Worm (Caenorhabditis elegans): ENCODE data around the gene let-756.
A peak's percentile ranks its signal among the peaks of the same experiment; 100 is the strongest.

Gene let-756

ce11 chrIII:6418254-6418653 is 11.3 kb downstream of the let-756 start:
- no peak for TF ChIP-seq hmg-1.1 (GFP tag; IDR thresholded peaks at IDR 0.05)
- no peak for TF ChIP-seq jun-1 (tag; optimal IDR thresholded peaks at IDR 0.05)
- no peak for TF ChIP-seq rbr-2 (tag; optimal IDR thresholded peaks at IDR 0.05)
- no peak for TF ChIP-seq F10B5.3 (tag; optimal IDR thresholded peaks at IDR 0.05)
- TF ChIP-seq mxl-3 (GFP tag; optimal IDR thresholded peaks at IDR 0.05): peak; percentile 6
- peak; percentile 40 for TF ChIP-seq aha-1 (tag)
- TF ChIP-seq lir-3 (tag; optimal IDR thresholded peaks at IDR 0.05): no peak
- TF ChIP-seq nhr-10 (tag; optimal IDR thresholded peaks at IDR 0.05): no peak

ce11 chrIII:6419409-6419944 is 12.5 kb downstream of the let-756 start, which contains the start of gene atgl-1:
Gene atgl-1 (minus strand): TSS chrIII:6419459.
- TF ChIP-seq ceh-32 (tag; optimal IDR thresholded peaks at IDR 0.05; ENCODE audit: poor library complexity): no peak
- no peak for TF ChIP-seq daf-16 (GFP tag; optimal IDR thresholded peaks at IDR 0.05)
- peak; percentile 15 for TF ChIP-seq daf-16 (tag; optimal IDR thresholded peaks at IDR 0.05)
- peak; percentile 8 for TF ChIP-seq nhr-48 (tag; optimal IDR thresholded peaks at IDR 0.05)
- peak; percentile 52 for TF ChIP-seq hlh-11 (tag; optimal IDR thresholded peaks at IDR 0.05)
- peak; percentile 32; the same call in 1 of the 2 replicates for TF ChIP-seq dmd-6 (GFP tag; IDR thresholded peaks at IDR 0.05)
- TF ChIP-seq mdl-1 (tag; optimal IDR thresholded peaks at IDR 0.05): peak in 1 of 2 experiments; percentile 38
- TF ChIP-seq nhr-28 (tag; optimal IDR thresholded peaks at IDR 0.05): peak; percentile 69
- no peak for TF ChIP-seq unc-62 (GFP tag; optimal IDR thresholded peaks at IDR 0.05 in 1 of 2)
- no peak for TF ChIP-seq unc-62 (tag; optimal IDR thresholded peaks at IDR 0.05)
- peak; percentile 1 for TF ChIP-seq dve-1 (tag; optimal IDR thresholded peaks at IDR 0.05; ENCODE audit: insufficient read depth)
- no peak for TF ChIP-seq ztf-11 (tag; optimal IDR thresholded peaks at IDR 0.05)
- TF ChIP-seq mxl-3 (GFP tag; optimal IDR thresholded peaks at IDR 0.05): peak; percentile 35
- TF ChIP-seq hlh-30 (tag; optimal IDR thresholded peaks at IDR 0.05; ENCODE audit: insufficient read depth): peak; percentile 43

- TF ChIP-seq dmd-6 (GFP tag; IDR thresholded peaks at IDR 0.05) (peak; percentile 59), unc-62 (GFP tag; optimal IDR thresholded peaks at IDR 0.05 in 1 of 2) (peak in 1 of 2 experiments; percentile 31), unc-62 (tag; optimal IDR thresholded peaks at IDR 0.05) (no peak), duxl-1 (tag; optimal IDR thresholded peaks at IDR 0.05; ENCODE audit: poor library complexity) (no peak), sdz-12 (GFP tag; optimal IDR thresholded peaks at IDR 0.05) (no peak), F37D6.2 (tag; optimal IDR thresholded peaks at IDR 0.05) (no peak), ceh-20 (GFP tag; IDR thresholded peaks at IDR 0.05) (0 out of 2 replicates have a peak, but pooled peaks have one; percentile 22), mdt-29 (GFP tag; IDR thresholded peaks at IDR 0.05) (0 out of 2 replicates have a peak, but pooled peaks have one; percentile 11), aha-1 (tag) (no peak), nhr-28 (tag; optimal IDR thresholded peaks at IDR 0.05) (peak; percentile 77), mdl-1 (tag; optimal IDR thresholded peaks at IDR 0.05) (peak in 1 of 2 experiments; percentile 51), nhr-11 (tag; optimal IDR thresholded peaks at IDR 0.05) (peak; percentile 57), pha-4 (GFP tag; IDR thresholded peaks at IDR 0.05) (peak; percentile 64; the same call in 1 of the 2 replicates), pha-4 (tag; optimal IDR thresholded peaks at IDR 0.05) (no peak), saeg-2 (GFP tag; IDR thresholded peaks at IDR 0.05) (no peak), madf-9 (GFP tag; conservative IDR thresholded peaks at IDR 0.05) (no peak), hmg-1.1 (GFP tag; IDR thresholded peaks at IDR 0.05) (peak; percentile 7; the same call in 1 of the 2 replicates), dmd-9 (GFP tag; IDR thresholded peaks at IDR 0.05) (no peak), pqm-1 (tag; optimal IDR thresholded peaks at IDR 0.05) (no peak), ces-1 (GFP tag; optimal IDR thresholded peaks at IDR 0.05) (no peak), hlh-30 (tag; optimal IDR thresholded peaks at IDR 0.05; ENCODE audit: insufficient read depth) (peak; percentile 55), dpl-1 (GFP tag; optimal IDR thresholded peaks at IDR 0.05) (no peak), ZK337.2 (GFP tag; IDR thresholded peaks at IDR 0.05) (no peak), daf-16 (GFP tag; optimal IDR thresholded peaks at IDR 0.05) (peak in 1 of 2 experiments; percentile 61), daf-16 (tag; optimal IDR thresholded peaks at IDR 0.05) (peak; percentile 36), lim-7 (GFP tag; IDR thresholded peaks at IDR 0.05) (no peak), nhr-25 (tag; optimal IDR thresholded peaks at IDR 0.05; ENCODE audit: borderline replicate concordance, insufficient read depth) (no peak), hlh-11 (tag; optimal IDR thresholded peaks at IDR 0.05) (peak; percentile 60), F10B5.3 (tag; optimal IDR thresholded peaks at IDR 0.05) (no peak), dmd-8 (GFP tag; IDR thresholded peaks at IDR 0.05) (0 out of 2 replicates have a peak, but pooled peaks have one; percentile 57), Y5F2A.4 (GFP tag; optimal IDR thresholded peaks at IDR 0.05) (no peak), dve-1 (tag; optimal IDR thresholded peaks at IDR 0.05; ENCODE audit: insufficient read depth) (no peak)
Observed at ce11 chrIII:6420201-6420600, 13.3 kb downstream of the let-756 start.
